Fruit fly (Drosophila melanogaster) whole organism, embryonic: Measurements from ENCODE around the gene rush.

ENCODE experiments used
- BEAF-32 ChIP-seq: fragments of 200-800 bp; sonication (Bioruptor generic); optimal IDR thresholded peaks from 3 replicates; lab custom pipeline; 2017; ENCODE audit warnings: missing biosample characterization, missing genetic modification characterization, mild to moderate bottlenecking, moderate library complexity, missing genetic modification reagents
- CG12942 ChIP-seq: fragments of 200-800 bp; sonication (Bioruptor generic); optimal IDR thresholded peaks from 3 replicates; lab custom pipeline; 2016; ENCODE audit warnings: missing biosample characterization, missing genetic modification characterization
- CG13287 ChIP-seq: fragments of 200-800 bp; sonication (Bioruptor generic); IDR thresholded peaks from 2 replicates; pipeline ENCODE4 v1.3.6; 2022; ENCODE audit warnings: missing biosample characterization, missing genetic modification characterization; ENCODE audit not compliant: partially characterized antibody
- CG1529 ChIP-seq: fragments of 200-800 bp; sonication (Bioruptor generic); optimal IDR thresholded peaks from 3 replicates; lab custom pipeline; 2018; ENCODE audit warnings: missing biosample characterization, missing genetic modification characterization
- CG1603 ChIP-seq: fragments of 200-800 bp; sonication (Bioruptor generic); optimal IDR thresholded peaks from 2 replicates; lab custom pipeline; 2019; ENCODE audit warnings: missing biosample characterization, mild to moderate bottlenecking, missing genetic modification characterization, moderate library complexity
- CG16815 ChIP-seq: fragments of 200-800 bp; sonication (Bioruptor generic); optimal IDR thresholded peaks from 3 replicates; lab custom pipeline; 2017; ENCODE audit warnings: missing biosample characterization, mild to moderate bottlenecking, missing genetic modification characterization
- CG17568 ChIP-seq: fragments of 200-800 bp; sonication (Bioruptor generic); optimal IDR thresholded peaks from 2 replicates; lab custom pipeline; 2018; ENCODE audit warnings: missing biosample characterization, mild to moderate bottlenecking, missing genetic modification characterization, moderate library complexity
- CG17802 ChIP-seq: fragments of 200-800 bp; sonication (Bioruptor generic); optimal IDR thresholded peaks from 2 replicates; lab custom pipeline; 2018; ENCODE audit warnings: missing biosample characterization, mild to moderate bottlenecking, missing genetic modification characterization, moderate library complexity
- CG31224 ChIP-seq: fragments of 200-800 bp; sonication (Bioruptor generic); IDR thresholded peaks from 2 replicates; pipeline ENCODE4 v1.3.6; 2022; ENCODE audit warnings: missing biosample characterization, missing genetic modification characterization
- CG32772 ChIP-seq: fragments of 200-800 bp; sonication (Bioruptor generic); IDR thresholded peaks from 2 replicates; pipeline ENCODE4 v1.3.6; 2022; ENCODE audit warnings: missing biosample characterization, missing genetic modification characterization
- CG3726 ChIP-seq: fragments of 200-800 bp; sonication (Bioruptor generic); IDR thresholded peaks from 3 replicates; pipeline ENCODE4, ENCODE4 v1.3.6; 2022; ENCODE audit warnings: missing biosample characterization, missing genetic modification characterization
- CG4424 ChIP-seq: fragments of 200-800 bp; sonication (Bioruptor generic); optimal IDR thresholded peaks from 3 replicates; lab custom pipeline; 2016; ENCODE audit warnings: missing biosample characterization, missing genetic modification characterization
- CG6689 ChIP-seq: fragments of 200-800 bp; sonication (Bioruptor generic); IDR thresholded peaks from 2 replicates; pipeline ENCODE4 v1.3.6; 2022; ENCODE audit warnings: missing biosample characterization, missing genetic modification characterization
- CG8924 ChIP-seq: fragments of 200-800 bp; optimal IDR thresholded peaks from 3 replicates; lab custom pipeline; 2019; ENCODE audit warnings: missing biosample characterization, mild to moderate bottlenecking, missing genetic modification characterization, moderate library complexity
- CG8944 ChIP-seq: fragments of 200-800 bp; sonication (Bioruptor generic); optimal IDR thresholded peaks from 3 replicates; lab custom pipeline; 2016; ENCODE audit warnings: missing biosample characterization, missing genetic modification characterization
- CG9797 ChIP-seq: fragments of 200-800 bp; sonication (Bioruptor generic); optimal IDR thresholded peaks from 3 replicates; lab custom pipeline; 2018; ENCODE audit warnings: missing biosample characterization, mild to moderate bottlenecking, missing genetic modification characterization
- CG9817 ChIP-seq: fragments of 200-800 bp; sonication (Bioruptor generic); optimal IDR thresholded peaks from 2 replicates; lab custom pipeline; 2018; ENCODE audit warnings: missing biosample characterization, mild to moderate bottlenecking, missing genetic modification characterization, moderate library complexity
- CTCF ChIP-seq: fragments of 200-800 bp; sonication (Bioruptor generic); optimal IDR thresholded peaks from 2 replicates; lab custom pipeline; 2017; ENCODE audit warnings: missing biosample characterization, mild to moderate bottlenecking, missing genetic modification characterization, moderate library complexity
- Camta ChIP-seq: fragments of 200-800 bp; sonication (Bioruptor generic); optimal IDR thresholded peaks from 2 replicates; lab custom pipeline; 2016; ENCODE audit warnings: missing biosample characterization, missing genetic modification characterization
- CoRest ChIP-seq: fragments of 200-800 bp; sonication (Bioruptor generic); optimal IDR thresholded peaks from 3 replicates; lab custom pipeline; 2018; ENCODE audit warnings: missing biosample characterization, mild to moderate bottlenecking, missing genetic modification characterization, moderate library complexity
- D19B ChIP-seq: fragments of 200-800 bp; sonication (Bioruptor generic); optimal IDR thresholded peaks from 2 replicates; lab custom pipeline; 2017; ENCODE audit warnings: missing biosample characterization, mild to moderate bottlenecking, missing genetic modification characterization
- Dbx ChIP-seq: fragments of 200-800 bp; sonication (Bioruptor generic); IDR thresholded peaks from 3 replicates; pipeline ENCODE4 v1.3.6; 2022; ENCODE audit warnings: missing biosample characterization, missing genetic modification characterization
- Dek ChIP-seq: fragments of 200-800 bp; sonication (Bioruptor generic); optimal IDR thresholded peaks from 3 replicates; lab custom pipeline; 2019; ENCODE audit warnings: missing biosample characterization, mild to moderate bottlenecking, missing genetic modification characterization, moderate library complexity
- Doc2 ChIP-seq: fragments of 200-800 bp; sonication (Bioruptor generic); IDR thresholded peaks from 2 replicates; pipeline ENCODE4 v1.3.6; 2022; ENCODE audit warnings: missing biosample characterization, missing genetic modification characterization
- Eip74EF ChIP-seq, 2 experiments: fragments of 200-800 bp in 1 of 2; fragments of >200 bp in 1 of 2; sonication (Bioruptor generic) in 1 of 2; optimal IDR thresholded peaks; 2 replicates each; lab custom pipeline; 2017 to 2019; ENCODE audit warnings: missing biosample characterization in 2 of 2, missing genetic modification characterization in 2 of 2, mild to moderate bottlenecking in 1 of 2, moderate library complexity in 1 of 2
- HLH54F ChIP-seq: fragments of 200-800 bp; sonication (Bioruptor generic); optimal IDR thresholded peaks from 3 replicates; lab custom pipeline; 2016; ENCODE audit warnings: missing biosample characterization, missing genetic modification characterization
- HmgD ChIP-seq: fragments of 200-800 bp; sonication (Bioruptor generic); optimal IDR thresholded peaks from 3 replicates; lab custom pipeline; 2016; ENCODE audit warnings: missing biosample characterization, missing genetic modification characterization
- Oaz ChIP-seq: fragments of 200-800 bp; sonication (Bioruptor generic); IDR thresholded peaks from 2 replicates; pipeline ENCODE4 v1.3.6; 2022; ENCODE audit warnings: missing biosample characterization, missing genetic modification characterization
- Ptx1 ChIP-seq: fragments of 200-800 bp; sonication (Bioruptor generic); IDR thresholded peaks from 2 replicates; pipeline ENCODE4 v1.3.6; 2022; ENCODE audit warnings: missing biosample characterization, missing genetic modification characterization
- Rfx ChIP-seq: fragments of 200-800 bp; sonication (Bioruptor generic); IDR thresholded peaks from 2 replicates; pipeline ENCODE4 v1.3.6; 2022; ENCODE audit warnings: missing biosample characterization, missing genetic modification characterization
- Side ChIP-seq: fragments of 200-800 bp; sonication (Bioruptor generic); optimal IDR thresholded peaks from 2 replicates; lab custom pipeline; 2016; ENCODE audit warnings: missing biosample characterization, missing genetic modification characterization
- Stat92E ChIP-seq, 3 experiments: fragments of >200 bp in 2 of 3; fragments of 200-800 bp in 1 of 3; sonication (Bioruptor generic) in 1 of 3; optimal IDR thresholded peaks; 2 replicates each; lab custom pipeline; 2017 to 2019; ENCODE audit warnings: missing biosample characterization in 3 of 3, missing genetic modification characterization in 3 of 3, mild to moderate bottlenecking in 1 of 3, moderate library complexity in 1 of 3
- ac ChIP-seq: fragments of 200-800 bp; sonication (Bioruptor generic); optimal IDR thresholded peaks from 3 replicates; lab custom pipeline; 2017; ENCODE audit warnings: missing biosample characterization, mild to moderate bottlenecking, missing genetic modification characterization
- amos ChIP-seq: fragments of 200-800 bp; sonication (Bioruptor generic); IDR thresholded peaks from 2 replicates; pipeline ENCODE4 v1.3.6; 2022; ENCODE audit warnings: missing biosample characterization, missing genetic modification characterization; ENCODE audit not compliant: partially characterized antibody
- aop ChIP-seq: fragments of 200-800 bp; sonication (Bioruptor generic); IDR thresholded peaks from 2 replicates; pipeline ENCODE4 v1.3.6; 2022; ENCODE audit warnings: missing biosample characterization, missing genetic modification characterization
- az2 ChIP-seq: fragments of 200-800 bp; sonication (Bioruptor generic); optimal IDR thresholded peaks from 3 replicates; lab custom pipeline; 2016; ENCODE audit warnings: missing biosample characterization, missing genetic modification characterization
- bsh ChIP-seq, 2 experiments: fragments of 200-800 bp; sonication (Bioruptor generic); optimal IDR thresholded peaks; 2 replicates each; lab custom pipeline; 2017 to 2018; ENCODE audit warnings: mild to moderate bottlenecking in 2 of 2, missing biosample characterization in 2 of 2, missing genetic modification characterization in 2 of 2, moderate library complexity in 1 of 2
- chm ChIP-seq: fragments of 200-800 bp; sonication (Bioruptor generic); IDR thresholded peaks from 2 replicates; pipeline ENCODE4 v1.3.6; 2022; ENCODE audit warnings: missing biosample characterization, missing genetic modification characterization
- dm ChIP-seq: fragments of 200-800 bp; sonication (Bioruptor generic); optimal IDR thresholded peaks from 3 replicates; lab custom pipeline; 2016; ENCODE audit warnings: missing biosample characterization, missing genetic modification characterization
- fu2 ChIP-seq: fragments of 200-800 bp; sonication (Bioruptor generic); optimal IDR thresholded peaks from 2 replicates; lab custom pipeline; 2016; ENCODE audit warnings: missing biosample characterization, missing genetic modification characterization
- her ChIP-seq: fragments of 200-800 bp; sonication (Bioruptor generic); optimal IDR thresholded peaks from 2 replicates; lab custom pipeline; 2016; ENCODE audit warnings: missing biosample characterization, missing genetic modification characterization
- lola ChIP-seq, 3 experiments: fragments of >200 bp in 2 of 3; fragments of 200-800 bp in 1 of 3; sonication (Bioruptor generic) in 1 of 3; optimal IDR thresholded peaks; 2 replicates each; lab custom pipeline; 2017 to 2019; ENCODE audit warnings: missing biosample characterization in 3 of 3, missing genetic modification characterization in 3 of 3, mild to moderate bottlenecking in 1 of 3, moderate library complexity in 1 of 3
- pita ChIP-seq: fragments of 200-800 bp; sonication (Bioruptor generic); optimal IDR thresholded peaks from 2 replicates; lab custom pipeline; 2017; ENCODE audit warnings: missing biosample characterization, mild to moderate bottlenecking, missing genetic modification characterization
- sna ChIP-seq: fragments of 200-800 bp; sonication (Bioruptor generic); IDR thresholded peaks from 2 replicates; pipeline ENCODE4 v1.3.6; 2022; ENCODE audit warnings: missing biosample characterization, missing genetic modification characterization; ENCODE audit not compliant: partially characterized antibody
- stwl ChIP-seq: fragments of 200-800 bp; sonication (Bioruptor generic); optimal IDR thresholded peaks from 3 replicates; lab custom pipeline; 2018; ENCODE audit warnings: missing biosample characterization, mild to moderate bottlenecking, missing genetic modification characterization, moderate library complexity
- tap ChIP-seq: fragments of 200-800 bp; optimal IDR thresholded peaks from 3 replicates; lab custom pipeline; 2019; ENCODE audit warnings: missing biosample characterization, mild to moderate bottlenecking, missing genetic modification characterization, moderate library complexity
- unc-4 ChIP-seq: fragments of 200-800 bp; sonication (Bioruptor generic); IDR thresholded peaks from 2 replicates; pipeline ENCODE4 v1.3.6; 2022; ENCODE audit warnings: missing biosample characterization, missing genetic modification characterization; ENCODE audit not compliant: partially characterized antibody
- vfl ChIP-seq: fragments of 200-800 bp; sonication (Bioruptor generic); optimal IDR thresholded peaks from 2 replicates; lab custom pipeline; 2016; ENCODE audit warnings: missing biosample characterization, missing genetic modification characterization
- vnd ChIP-seq: fragments of 200-800 bp; sonication (Bioruptor generic); IDR thresholded peaks from 3 replicates; pipeline ENCODE4 v1.3.6; 2022; ENCODE audit warnings: missing biosample characterization, missing genetic modification characterization; ENCODE audit not compliant: partially characterized antibody
- z ChIP-seq: fragments of 200-800 bp; sonication (Bioruptor generic); IDR thresholded peaks from 3 replicates; pipeline ENCODE4 v1.3.6; 2022; ENCODE audit warnings: missing biosample characterization, missing genetic modification characterization

The rush gene

dm6 chrX:1476848-1477247 is 1.5 kb upstream of the rush start, which contains the start of the genes Rab27 and mei-38 (continued):
- TF ChIP-seq Dek = no peak
- TF ChIP-seq amos = peak; percentile 82
- no peak for TF ChIP-seq D19B
- TF ChIP-seq CG1529 = no peak
- TF ChIP-seq stwl (tag; lab: Kevin White, UChicago) = peak; percentile 23
- no peak for TF ChIP-seq lola (GFP tag; optimal IDR thresholded peaks at IDR 0.05; lab: Kevin White, UChicago)
- no peak for TF ChIP-seq ac (GFP tag; lab: Kevin White, UChicago)
- no peak for TF ChIP-seq Eip74EF (GFP tag; optimal IDR thresholded peaks at IDR 0.05; lab: Kevin White, UChicago)
- TF ChIP-seq CG17802 = no peak
- peak; percentile 54 for TF ChIP-seq her
- TF ChIP-seq Camta = peak; percentile 9
- TF ChIP-seq BEAF-32 (GFP tag; lab: Kevin White, UChicago) = peak; percentile 80
- TF ChIP-seq HLH54F (GFP tag; lab: Kevin White, UChicago) = peak; percentile 54
- peak; percentile 43 for TF ChIP-seq CG1603 (tag; lab: Kevin White, UChicago)
- TF ChIP-seq chm (GFP tag; lab: Robert Waterston, UW) = no peak
- peak; percentile 54 for TF ChIP-seq CG32772 (GFP tag; lab: Robert Waterston, UW)
- TF ChIP-seq CTCF (GFP tag; lab: Kevin White, UChicago) = no peak
- no peak for TF ChIP-seq Doc2 (GFP tag; lab: Robert Waterston, UW)
- no peak for TF ChIP-seq CG16815
- peak; percentile 7 for TF ChIP-seq CG4424
- TF ChIP-seq unc-4 (GFP tag; lab: Robert Waterston, UW) = peak; percentile 70
- 0 out of 2 replicates have a peak, but pooled peaks have one; percentile 11 for TF ChIP-seq Ptx1 (GFP tag; lab: Robert Waterston, UW)
- no peak for TF ChIP-seq CG12942
- TF ChIP-seq CoRest (tag; lab: Kevin White, UChicago) = peak; percentile 8
- no peak for TF ChIP-seq Oaz
- TF ChIP-seq az2 (GFP tag; lab: Kevin White, UChicago) = no peak
- no peak for TF ChIP-seq CG6689 (GFP tag; lab: Robert Waterston, UW)
- peak; percentile 64 for TF ChIP-seq Rfx (GFP tag; lab: Robert Waterston, UW)
- TF ChIP-seq tap (tag; lab: Kevin White, UChicago) = no peak
- peak; percentile 34 for TF ChIP-seq HmgD
- TF ChIP-seq CG13287 (GFP tag; lab: Robert Waterston, UW) = peak; percentile 80
- TF ChIP-seq aop (GFP tag; lab: Robert Waterston, UW) = no peak
- TF ChIP-seq CG3726 (GFP tag; lab: Robert Waterston, UW) = no peak
- no peak for TF ChIP-seq dm (GFP tag; lab: Kevin White, UChicago)
- TF ChIP-seq sna (GFP tag; lab: Robert Waterston, UW) = peak; percentile 63; the same call in 1 of the 2 replicates
- TF ChIP-seq CG17568 (GFP tag; lab: Kevin White, UChicago) = no peak
- TF ChIP-seq Side (GFP tag; lab: Kevin White, UChicago) = peak; percentile 1
- no peak for TF ChIP-seq pita
- no peak for TF ChIP-seq CG8924 (tag; lab: Kevin White, UChicago)
- no peak for TF ChIP-seq z
- 0 out of 3 replicates have a peak, but pooled peaks have one; percentile 14 for TF ChIP-seq Dbx (GFP tag; lab: Robert Waterston, UW)
- peak; percentile 3 for TF ChIP-seq fu2
- no peak for TF ChIP-seq bsh (GFP tag; optimal IDR thresholded peaks at IDR 0.05; lab: Kevin White, UChicago)
- TF ChIP-seq CG9797 = peak; percentile 32
- peak; percentile 20 for TF ChIP-seq vfl (GFP tag; lab: Kevin White, UChicago)
- TF ChIP-seq CG31224 = no peak
- TF ChIP-seq Stat92E (GFP tag; optimal IDR thresholded peaks at IDR 0.05; lab: Kevin White, UChicago) = no peak
- 0 out of 3 replicates have a peak, but pooled peaks have one; percentile 45 for TF ChIP-seq vnd (GFP tag; lab: Robert Waterston, UW)
- TF ChIP-seq CG9817 (tag; lab: Kevin White, UChicago) = no peak
- no peak for TF ChIP-seq CG8944 (GFP tag; lab: Kevin White, UChicago)
